Worm (Caenorhabditis elegans) whole organism, L3 larva: ENCODE measurements around the gene srm-6.

Experiments used
- R02D3.7 ChIP-seq: fragments of 150-350 bp; optimal IDR thresholded peaks from 2 replicates; lab custom pipeline; 2014; ENCODE audit warnings: missing biosample characterization, missing genetic modification characterization
- ZK546.5 ChIP-seq: sonication (generic microtip); optimal IDR thresholded peaks from 2 replicates; lab custom pipeline; 2017; ENCODE audit warnings: missing biosample characterization, missing genetic modification characterization
- aly-2 ChIP-seq: fragments of 150-350 bp; optimal IDR thresholded peaks from 2 replicates; lab custom pipeline; 2014; ENCODE audit warnings: missing biosample characterization, missing genetic modification characterization
- ama-1 ChIP-seq: fragments of 150-350 bp; optimal IDR thresholded peaks from 2 replicates; lab custom pipeline; 2018
- ceh-16 ChIP-seq: sonication (generic microtip); optimal IDR thresholded peaks from 2 replicates; lab custom pipeline; 2017; ENCODE audit warnings: missing biosample characterization, missing genetic modification characterization
- ceh-9 ChIP-seq: sonication (generic microtip); optimal IDR thresholded peaks from 2 replicates; lab custom pipeline; 2018; ENCODE audit warnings: missing biosample characterization, missing genetic modification characterization
- daf-12 ChIP-seq: fragments of 150-350 bp; optimal IDR thresholded peaks from 2 replicates; lab custom pipeline; 2014; ENCODE audit warnings: missing biosample characterization, missing genetic modification reagents, missing genetic modification characterization
- egl-5 ChIP-seq: fragments of 150-350 bp; optimal IDR thresholded peaks from 2 replicates; lab custom pipeline; 2017; ENCODE audit warnings: missing biosample characterization, missing genetic modification reagents, missing genetic modification characterization, inconsistent platforms
- elt-3 ChIP-seq, 3 experiments: fragments of 150-350 bp in 1 of 3; sonication (generic microtip) in 2 of 3; optimal IDR thresholded peaks; 2 replicates in 2 of 3; 4 replicates in 1 of 3; lab custom pipeline; 2014 to 2017; ENCODE audit warnings: missing biosample characterization in 3 of 3, missing genetic modification characterization in 3 of 3
- eor-1 ChIP-seq, 2 experiments: fragments of 150-350 bp; optimal IDR thresholded peaks; 2 replicates each; lab custom pipeline; 2014 to 2018; ENCODE audit warnings: missing biosample characterization in 2 of 2, missing genetic modification characterization in 2 of 2
- fkh-10 ChIP-seq: sonication (generic microtip); optimal IDR thresholded peaks from 2 replicates; lab custom pipeline; 2017; ENCODE audit warnings: missing biosample characterization, missing genetic modification reagents, missing genetic modification characterization
- fos-1 ChIP-seq: fragments of 150-350 bp; optimal IDR thresholded peaks from 2 replicates; lab custom pipeline; 2014; ENCODE audit warnings: missing biosample characterization, missing genetic modification characterization
- lin-15B ChIP-seq: fragments of 150-350 bp; optimal IDR thresholded peaks from 2 replicates; lab custom pipeline; 2014; ENCODE audit warnings: missing biosample characterization, missing genetic modification characterization
- lin-39 ChIP-seq: fragments of 150-350 bp; optimal IDR thresholded peaks from 2 replicates; lab custom pipeline; 2018; ENCODE audit warnings: missing biosample characterization, missing genetic modification reagents, missing genetic modification characterization
- lsy-12 ChIP-seq: sonication (generic microtip); optimal IDR thresholded peaks from 2 replicates; lab custom pipeline; 2016; ENCODE audit warnings: mild to moderate bottlenecking, missing genetic modification characterization, missing compliant biosample characterization
- mdl-1 ChIP-seq: fragments of 150-350 bp; optimal IDR thresholded peaks from 2 replicates; lab custom pipeline; 2014; ENCODE audit warnings: missing biosample characterization, missing genetic modification characterization
- mml-1 ChIP-seq: fragments of 150-350 bp; sonication (generic microtip); optimal IDR thresholded peaks from 3 replicates; lab custom pipeline; 2014; ENCODE audit warnings: missing biosample characterization, missing genetic modification characterization
- nfya-1 ChIP-seq: sonication (generic microtip); optimal IDR thresholded peaks from 2 replicates; lab custom pipeline; 2017; ENCODE audit warnings: missing genetic modification characterization, mild to moderate bottlenecking, missing compliant biosample characterization, antibody characterized with exemption, moderate library complexity; ENCODE audit not compliant: insufficient read depth
- nhr-23 ChIP-seq: fragments of 150-350 bp; optimal IDR thresholded peaks from 2 replicates; lab custom pipeline; 2014; ENCODE audit warnings: missing biosample characterization, missing genetic modification reagents, missing genetic modification characterization
- nhr-237 ChIP-seq: fragments of 150-350 bp; optimal IDR thresholded peaks from 2 replicates; lab custom pipeline; 2014; ENCODE audit warnings: missing biosample characterization, missing genetic modification characterization
- nhr-25 ChIP-seq: sonication (generic microtip); optimal IDR thresholded peaks from 2 replicates; lab custom pipeline; 2017; ENCODE audit warnings: missing biosample characterization, missing genetic modification characterization
- nhr-67 ChIP-seq: fragments of 150-350 bp; optimal IDR thresholded peaks from 2 replicates; lab custom pipeline; 2014; ENCODE audit warnings: missing biosample characterization, missing genetic modification characterization
- nhr-76 ChIP-seq: fragments of 150-350 bp; sonication (generic microtip); optimal IDR thresholded peaks from 5 replicates; lab custom pipeline; 2014; ENCODE audit warnings: missing biosample characterization, missing genetic modification characterization
- nhr-77 ChIP-seq: fragments of 150-350 bp; optimal IDR thresholded peaks from 2 replicates; lab custom pipeline; 2014; ENCODE audit warnings: missing biosample characterization, missing genetic modification characterization
- pha-4 ChIP-seq: fragments of 150-350 bp; optimal IDR thresholded peaks from 2 replicates; lab custom pipeline; 2014; ENCODE audit warnings: missing biosample characterization, missing genetic modification reagents, missing genetic modification characterization
- pqm-1 ChIP-seq: fragments of 150-350 bp; optimal IDR thresholded peaks from 2 replicates; lab custom pipeline; 2017; ENCODE audit warnings: missing biosample characterization, missing genetic modification characterization, inconsistent platforms
- sea-2 ChIP-seq: fragments of 150-350 bp; sonication (generic microtip); optimal IDR thresholded peaks from 4 replicates; lab custom pipeline; 2014; ENCODE audit warnings: missing biosample characterization, missing genetic modification reagents, missing genetic modification characterization
- skn-1 ChIP-seq: fragments of 150-350 bp; optimal IDR thresholded peaks from 2 replicates; lab custom pipeline; 2014; ENCODE audit warnings: missing biosample characterization, missing genetic modification characterization
- snpc-4 ChIP-seq: fragments of 150-350 bp; optimal IDR thresholded peaks from 2 replicates; lab custom pipeline; 2014; ENCODE audit warnings: missing biosample characterization, missing genetic modification characterization
- tbx-2 ChIP-seq: sonication (generic microtip); optimal IDR thresholded peaks from 2 replicates; lab custom pipeline; 2016; ENCODE audit warnings: mild to moderate bottlenecking, missing genetic modification characterization, missing compliant biosample characterization
- unc-39 ChIP-seq: sonication (generic microtip); optimal IDR thresholded peaks from 4 replicates; lab custom pipeline; 2017; ENCODE audit warnings: missing biosample characterization, missing genetic modification characterization
- zag-1 ChIP-seq: fragments of 150-350 bp; optimal IDR thresholded peaks from 2 replicates; lab custom pipeline; 2014; ENCODE audit warnings: missing biosample characterization, missing genetic modification characterization
- ztf-4 ChIP-seq: fragments of 150-350 bp; optimal IDR thresholded peaks from 2 replicates; lab custom pipeline; 2014; ENCODE audit warnings: missing biosample characterization, missing genetic modification characterization

Gene srm-6

ce11 chrV:14316525-14316924 is 20.2 kb upstream of the srm-6 start, which contains the start of gene F47B8.2:
TSS of gene F47B8.2 (minus strand) at chrV:14316625.
- TF ChIP-seq tbx-2 (tag; lab: Kevin White, UChicago), result no peak
- TF ChIP-seq nhr-67, result no peak
- no peak for TF ChIP-seq unc-39 (tag; lab: Kevin White, UChicago)

- TF ChIP-seq nhr-77, result no peak
- TF ChIP-seq nhr-23, result no peak
- peak; percentile 41 for TF ChIP-seq snpc-4 (tag; lab: Kevin White, UChicago)
- TF ChIP-seq pha-4 (tag; lab: Kevin White, UChicago), result peak; percentile 71
- peak; percentile 11 for TF ChIP-seq nfya-1 (tag; lab: Kevin White, UChicago)
Observed at ce11 chrV:14317204-14317603, 19.6 kb upstream of the srm-6 start.

- no peak for TF ChIP-seq eor-1 (tag; optimal IDR thresholded peaks at IDR 0.05; lab: Kevin White, UChicago)
- TF ChIP-seq lsy-12 (tag; lab: Kevin White, UChicago), result no peak
- no peak for TF ChIP-seq lin-39 (tag; lab: Kevin White, UChicago)
- TF ChIP-seq lin-15B (tag; lab: Kevin White, UChicago), result no peak
- TF ChIP-seq nhr-237, result no peak
- no peak for TF ChIP-seq mml-1 (tag; lab: Kevin White, UChicago)
- no peak for TF ChIP-seq ceh-9 (tag; lab: Kevin White, UChicago)
- no peak for TF ChIP-seq pha-4 (tag; lab: Kevin White, UChicago)
- no peak for TF ChIP-seq unc-39 (tag; lab: Kevin White, UChicago)
- TF ChIP-seq aly-2 (tag; lab: Kevin White, UChicago), result no peak
- no peak for TF ChIP-seq ceh-16 (tag; lab: Kevin White, UChicago)
- TF ChIP-seq elt-3 (tag; optimal IDR thresholded peaks at IDR 0.05; lab: Kevin White, UChicago), result no peak
- TF ChIP-seq, all 47 proteins: peak for 0
Observed at ce11 chrV:14317621-14318020, 19.1 kb upstream of the srm-6 start.

ce11 chrV:14319101-14319781 is 17.5 kb upstream of the srm-6 start, which contains the start of gene F47B8.13:
TSS of gene F47B8.13 (minus strand) at chrV:14319731.
- TF ChIP-seq elt-3 (tag; optimal IDR thresholded peaks at IDR 0.05; lab: Kevin White, UChicago), result no peak
- TF ChIP-seq ama-1 (lab: Kevin White, UChicago), result no peak
- TF ChIP-seq fkh-10, result no peak
- TF ChIP-seq tbx-2 (tag; lab: Kevin White, UChicago), result no peak
- TF ChIP-seq zag-1 (tag; lab: Kevin White, UChicago), result no peak
- no peak for TF ChIP-seq nhr-67
- no peak for TF ChIP-seq fos-1 (tag; lab: Kevin White, UChicago)

- TF ChIP-seq ama-1 (lab: Kevin White, UChicago), result no peak
- TF ChIP-seq nhr-67, result no peak
- no peak for TF ChIP-seq ceh-16 (tag; lab: Kevin White, UChicago)
- no peak for TF ChIP-seq nhr-25
- no peak for TF ChIP-seq zag-1 (tag; lab: Kevin White, UChicago)
- no peak for TF ChIP-seq egl-5 (tag; lab: Kevin White, UChicago)
- TF ChIP-seq daf-12 (tag; lab: Kevin White, UChicago), result no peak
- no peak for TF ChIP-seq lin-39 (tag; lab: Kevin White, UChicago)
- no peak for TF ChIP-seq skn-1 (tag; lab: Kevin White, UChicago)
- no peak for TF ChIP-seq fkh-10
- TF ChIP-seq aly-2 (tag; lab: Kevin White, UChicago), result no peak
- TF ChIP-seq ztf-4 (tag; lab: Kevin White, UChicago), result no peak
- no peak for TF ChIP-seq R02D3.7 (tag; lab: Kevin White, UChicago)
- no peak for TF ChIP-seq tbx-2 (tag; lab: Kevin White, UChicago)
- no peak for TF ChIP-seq sea-2 (GFP tag; lab: Kevin White, UChicago)
- no peak for TF ChIP-seq nhr-76 (tag; lab: Kevin White, UChicago)
Observed at ce11 chrV:14320246-14320645, 16.5 kb upstream of the srm-6 start, which contains the start of gene F47B8.14. TSS of gene F47B8.14 (plus strand) at chrV:14320546.

ce11 chrV:14320730-14321319 is 15.9 kb upstream of the srm-6 start:
- no peak for TF ChIP-seq nhr-237
- no peak for TF ChIP-seq mdl-1 (tag; lab: Kevin White, UChicago)
- TF ChIP-seq unc-39 (tag; lab: Kevin White, UChicago), result no peak
- no peak for TF ChIP-seq pha-4 (tag; lab: Kevin White, UChicago)
- no peak for TF ChIP-seq pqm-1
- TF ChIP-seq ztf-4 (tag; lab: Kevin White, UChicago), result no peak
- TF ChIP-seq nfya-1 (tag; lab: Kevin White, UChicago), result no peak
- TF ChIP-seq ZK546.5 (tag; lab: Kevin White, UChicago), result no peak
- TF ChIP-seq tbx-2 (tag; lab: Kevin White, UChicago), result no peak
- TF ChIP-seq daf-12 (tag; lab: Kevin White, UChicago), result no peak
- no peak for TF ChIP-seq nhr-23
